Worm (Caenorhabditis elegans): ENCODE data around the gene kmo-1.
"Not testable (repeated sequence)": the region's sequence is repeated elsewhere in the genome, so short reads cannot be mapped to it uniquely, and the experiment has no call there.

The kmo-1 gene

ce11 chrV:12020940-12021339, 49.4 kb downstream of the kmo-1 start (continued):
- TF ChIP-seq nhr-10 (tag; optimal IDR thresholded peaks at IDR 0.05) = no peak

ce11 chrV:12020026-12020425, 50.3 kb downstream of the kmo-1 start, which contains the start of gene F10C2.3:
Gene F10C2.3 (plus strand): TSS chrV:12020326.
- TF ChIP-seq mes-2 (tag; optimal IDR thresholded peaks at IDR 0.05; ENCODE audit: poor library complexity, severe bottlenecking); ceh-28 (tag; optimal IDR thresholded peaks at IDR 0.05); unc-62 (GFP tag; optimal IDR thresholded peaks at IDR 0.05 in 1 of 2); unc-62 (tag; optimal IDR thresholded peaks at IDR 0.05): not testable (repeated sequence)
